Fruit fly (Drosophila melanogaster): ENCODE data around the gene CG1575.

dm6 chrX:8162692-8163091, 45.9 kb downstream of the CG1575 start, which contains the start of gene CG10761:
- TF ChIP-seq CG8478 (optimal IDR thresholded peaks at IDR 0.05) (no peak), EcR (GFP tag; optimal IDR thresholded peaks at IDR 0.05) (no peak)
